Worm (Caenorhabditis elegans) whole organism, L4 larva: ENCODE results near the gene atl-1.

Experiments
- F10B5.3 ChIP-seq: sonication (generic microtip); optimal IDR thresholded peaks from 2 replicates; lab custom pipeline; 2016; ENCODE audit warnings: mild to moderate bottlenecking, missing genetic modification characterization, missing compliant biosample characterization
- F26F4.8 ChIP-seq: fragments of 200-800 bp; sonication (Bioruptor generic); conservative IDR thresholded peaks from 2 replicates; pipeline ENCODE4 v1.3.6; 2022; ENCODE audit warnings: missing genetic modification characterization, missing compliant biosample characterization
- F37D6.2 ChIP-seq: sonication (generic microtip); optimal IDR thresholded peaks from 2 replicates; lab custom pipeline; 2016; ENCODE audit warnings: mild to moderate bottlenecking, missing genetic modification characterization, missing compliant biosample characterization
- F49E8.2 ChIP-seq: sonication (generic microtip); optimal IDR thresholded peaks from 2 replicates; lab custom pipeline; 2016; ENCODE audit warnings: missing compliant biosample characterization, mild to moderate bottlenecking, missing genetic modification characterization, borderline replicate concordance
- T20F7.1 ChIP-seq: fragments of 200-800 bp; sonication (Bioruptor generic); optimal IDR thresholded peaks from 2 replicates; lab custom pipeline; 2018; ENCODE audit warnings: mild to moderate bottlenecking, missing genetic modification characterization, missing compliant biosample characterization
- Y105C5A.15 ChIP-seq: fragments of 200-800 bp; sonication (Bioruptor generic); IDR thresholded peaks from 2 replicates; pipeline ENCODE4 v1.3.6; 2022; ENCODE audit warnings: missing genetic modification characterization, missing compliant biosample characterization
- Y5F2A.4 ChIP-seq: fragments of 200-800 bp; sonication (Bioruptor generic); optimal IDR thresholded peaks from 2 replicates; lab custom pipeline; 2018; ENCODE audit warnings: mild to moderate bottlenecking, missing genetic modification characterization, missing compliant biosample characterization
- Y75B8A.6 ChIP-seq: fragments of 200-800 bp; sonication (Bioruptor generic); IDR thresholded peaks from 2 replicates; pipeline ENCODE4 v1.3.6; 2022; ENCODE audit warnings: missing genetic modification reagents, missing genetic modification characterization, missing compliant biosample characterization
- aha-1 ChIP-seq: fragments of 150-350 bp; peaks from one replicate; lab custom pipeline; 2014; ENCODE audit warnings: missing biosample characterization, missing genetic modification characterization
- aly-2 ChIP-seq: sonication (generic microtip); optimal IDR thresholded peaks from 2 replicates; lab custom pipeline; 2018; ENCODE audit warnings: missing biosample characterization, missing genetic modification characterization
- ama-1 ChIP-seq: fragments of 150-350 bp; optimal IDR thresholded peaks from 2 replicates; lab custom pipeline; 2014; ENCODE audit warnings: inconsistent platforms, mixed read lengths
- arid-1 ChIP-seq: fragments of 200-800 bp; sonication (Bioruptor generic); conservative IDR thresholded peaks from 2 replicates; pipeline ENCODE4 v1.3.6; 2022; ENCODE audit warnings: missing genetic modification reagents, missing genetic modification characterization, missing compliant biosample characterization
- attf-4 ChIP-seq: sonication (generic microtip); optimal IDR thresholded peaks from 3 replicates; lab custom pipeline; 2017; ENCODE audit warnings: missing biosample characterization, missing genetic modification characterization
- ceh-20 ChIP-seq: fragments of 200-800 bp; sonication (Bioruptor generic); IDR thresholded peaks from 2 replicates; pipeline ENCODE4 v1.3.6; 2022; ENCODE audit warnings: missing genetic modification reagents, missing genetic modification characterization, missing compliant biosample characterization
- ceh-28 ChIP-seq: fragments of 150-350 bp; optimal IDR thresholded peaks from 2 replicates; lab custom pipeline; 2014; ENCODE audit warnings: missing biosample characterization, missing genetic modification reagents, missing genetic modification characterization
- cey-2 ChIP-seq: sonication (generic microtip); optimal IDR thresholded peaks from 3 replicates; lab custom pipeline; 2017; ENCODE audit warnings: missing genetic modification characterization, mild to moderate bottlenecking, missing compliant biosample characterization, antibody characterized with exemption, borderline replicate concordance; ENCODE audit not compliant: insufficient read depth
- dpl-1 ChIP-seq: fragments of 150-350 bp; optimal IDR thresholded peaks from 2 replicates; lab custom pipeline; 2014; ENCODE audit warnings: missing biosample characterization, missing genetic modification reagents, missing genetic modification characterization
- duxl-1 ChIP-seq: sonication (generic microtip); optimal IDR thresholded peaks from 2 replicates; lab custom pipeline; 2016; ENCODE audit warnings: mild to moderate bottlenecking, missing genetic modification characterization, moderate library complexity, missing compliant biosample characterization; ENCODE audit not compliant: poor library complexity
- dve-1 ChIP-seq: sonication (generic microtip); optimal IDR thresholded peaks from 2 replicates; lab custom pipeline; 2017; ENCODE audit warnings: antibody characterized with exemption, mild to moderate bottlenecking, missing genetic modification characterization, missing compliant biosample characterization; ENCODE audit not compliant: insufficient read depth
- egl-43 ChIP-seq: fragments of 200-800 bp; sonication (Bioruptor generic); IDR thresholded peaks from 2 replicates; pipeline ENCODE4 v1.3.6; 2022; ENCODE audit warnings: missing genetic modification reagents, missing genetic modification characterization, missing compliant biosample characterization
- fkh-10 ChIP-seq: fragments of 150-350 bp; optimal IDR thresholded peaks from 2 replicates; lab custom pipeline; 2014; ENCODE audit warnings: missing biosample characterization, missing genetic modification reagents, missing genetic modification characterization
- fos-1 ChIP-seq: fragments of 150-350 bp; optimal IDR thresholded peaks from 2 replicates; lab custom pipeline; 2014; ENCODE audit warnings: missing biosample characterization, missing genetic modification characterization
- gei-8 ChIP-seq: fragments of 200-800 bp; sonication (Bioruptor generic); optimal IDR thresholded peaks from 2 replicates; lab custom pipeline; 2018; ENCODE audit warnings: mild to moderate bottlenecking, missing genetic modification characterization, missing compliant biosample characterization
- hlh-11 ChIP-seq: fragments of 200-800 bp; sonication (Bioruptor generic); optimal IDR thresholded peaks from 2 replicates; lab custom pipeline; 2018; ENCODE audit warnings: mild to moderate bottlenecking, missing genetic modification characterization, missing compliant biosample characterization
- hmg-1.1 ChIP-seq: fragments of 200-800 bp; sonication (Bioruptor generic); IDR thresholded peaks from 2 replicates; pipeline ENCODE4 v1.3.6; 2022; ENCODE audit warnings: missing genetic modification reagents, missing genetic modification characterization, missing compliant biosample characterization
- lin-15B ChIP-seq: fragments of 150-350 bp; sonication (generic microtip); optimal IDR thresholded peaks from 3 replicates; lab custom pipeline; 2014; ENCODE audit warnings: missing biosample characterization, missing genetic modification characterization
- lin-29 ChIP-seq: fragments of 200-800 bp; sonication (Bioruptor generic); IDR thresholded peaks from 2 replicates; pipeline ENCODE4 v1.3.6; 2022; ENCODE audit warnings: missing genetic modification reagents, missing genetic modification characterization, missing compliant biosample characterization
- lsy-2 ChIP-seq, 2 experiments: fragments of 150-350 bp in 1 of 2; sonication (generic microtip) in 1 of 2; optimal IDR thresholded peaks; 2 replicates each; lab custom pipeline; 2014 to 2017; ENCODE audit warnings: missing biosample characterization in 2 of 2, missing genetic modification characterization in 2 of 2
- madf-5 ChIP-seq, 2 experiments: fragments of 200-800 bp; sonication (Bioruptor generic); IDR thresholded peaks; 2 replicates each; pipeline ENCODE4 v1.3.6; 2022; ENCODE audit warnings: missing compliant biosample characterization in 2 of 2, missing genetic modification characterization in 2 of 2
- madf-9 ChIP-seq: fragments of 200-800 bp; sonication (Bioruptor generic); conservative IDR thresholded peaks from 2 replicates; pipeline ENCODE4 v1.3.6; 2022; ENCODE audit warnings: missing genetic modification reagents, missing genetic modification characterization, missing compliant biosample characterization
- mdt-29 ChIP-seq: fragments of 200-800 bp; sonication (Bioruptor generic); IDR thresholded peaks from 2 replicates; pipeline ENCODE4 v1.3.6; 2022; ENCODE audit warnings: missing genetic modification reagents, missing genetic modification characterization, missing compliant biosample characterization
- mep-1 ChIP-seq: fragments of 150-350 bp; sonication (generic microtip); optimal IDR thresholded peaks from 3 replicates; lab custom pipeline; 2014; ENCODE audit warnings: missing biosample characterization, missing genetic modification characterization
- nhr-102 ChIP-seq: sonication (generic microtip); optimal IDR thresholded peaks from 2 replicates; lab custom pipeline; 2016; ENCODE audit warnings: mild to moderate bottlenecking, missing genetic modification characterization, moderate library complexity, missing compliant biosample characterization
- nhr-25 ChIP-seq: sonication (generic microtip); optimal IDR thresholded peaks from 2 replicates; lab custom pipeline; 2017; ENCODE audit warnings: missing genetic modification characterization, mild to moderate bottlenecking, missing compliant biosample characterization, antibody characterized with exemption, moderate library complexity, borderline replicate concordance; ENCODE audit not compliant: insufficient read depth
- nhr-28 ChIP-seq: fragments of 150-350 bp; optimal IDR thresholded peaks from 2 replicates; lab custom pipeline; 2014; ENCODE audit warnings: missing biosample characterization, missing genetic modification characterization
- nhr-42 ChIP-seq: fragments of 200-800 bp; sonication (Bioruptor generic); IDR thresholded peaks from 2 replicates; pipeline ENCODE4 v1.3.6; 2022; ENCODE audit warnings: missing genetic modification characterization, missing compliant biosample characterization
- nhr-6 ChIP-seq: fragments of 150-350 bp; optimal IDR thresholded peaks from 2 replicates; lab custom pipeline; 2014; ENCODE audit warnings: missing biosample characterization, missing genetic modification characterization
- nhr-77 ChIP-seq: fragments of 150-350 bp; optimal IDR thresholded peaks from 2 replicates; lab custom pipeline; 2014; ENCODE audit warnings: missing biosample characterization, missing genetic modification characterization
- pha-4 ChIP-seq, 2 experiments: fragments of 150-350 bp in 1 of 2; fragments of 200-800 bp in 1 of 2; sonication (Bioruptor generic) in 1 of 2; IDR thresholded peaks in 1 of 2; optimal IDR thresholded peaks in 1 of 2; 2 replicates each; pipeline versions ENCODE4 v1.3.6 to Lab custom; 2014 to 2022; ENCODE audit warnings: missing genetic modification characterization in 2 of 2, missing genetic modification reagents in 2 of 2, missing biosample characterization in 1 of 2, missing compliant biosample characterization in 1 of 2
- php-3 ChIP-seq: fragments of 200-800 bp; sonication (Bioruptor generic); IDR thresholded peaks from 2 replicates; pipeline ENCODE4 v1.3.6; 2022; ENCODE audit warnings: missing genetic modification reagents, missing genetic modification characterization, missing compliant biosample characterization
- rbr-2 ChIP-seq: sonication (generic microtip); optimal IDR thresholded peaks from 2 replicates; lab custom pipeline; 2016; ENCODE audit warnings: missing genotype, missing genetic modification characterization, missing compliant biosample characterization
- sdz-12 ChIP-seq: fragments of 200-800 bp; sonication (Bioruptor generic); optimal IDR thresholded peaks from 2 replicates; lab custom pipeline; 2018; ENCODE audit warnings: mild to moderate bottlenecking, missing genetic modification characterization, missing compliant biosample characterization
- skn-1 ChIP-seq: fragments of 150-350 bp; optimal IDR thresholded peaks from 2 replicates; lab custom pipeline; 2014; ENCODE audit warnings: missing biosample characterization, missing genetic modification characterization
- snpc-1.2 ChIP-seq: fragments of 200-800 bp; sonication (Bioruptor generic); IDR thresholded peaks from 2 replicates; pipeline ENCODE4 v1.3.6; 2022; ENCODE audit warnings: missing genetic modification reagents, missing genetic modification characterization, missing compliant biosample characterization
- snpc-4 ChIP-seq: fragments of 150-350 bp; optimal IDR thresholded peaks from 2 replicates; lab custom pipeline; 2014; ENCODE audit warnings: missing biosample characterization, missing genetic modification characterization
- unc-130 ChIP-seq: sonication (generic microtip); optimal IDR thresholded peaks from 2 replicates; lab custom pipeline; 2016; ENCODE audit warnings: missing genetic modification reagents, missing genetic modification characterization, missing compliant biosample characterization
- vab-7 ChIP-seq: fragments of 200-800 bp; sonication (Bioruptor generic); IDR thresholded peaks from 2 replicates; pipeline ENCODE4 v1.3.6; 2022; ENCODE audit warnings: missing genetic modification reagents, missing genetic modification characterization, missing compliant biosample characterization
- zip-2 ChIP-seq: fragments of 150-350 bp; optimal IDR thresholded peaks from 2 replicates; lab custom pipeline; 2014; ENCODE audit warnings: missing biosample characterization, missing genetic modification characterization

Gene atl-1

DNA sequence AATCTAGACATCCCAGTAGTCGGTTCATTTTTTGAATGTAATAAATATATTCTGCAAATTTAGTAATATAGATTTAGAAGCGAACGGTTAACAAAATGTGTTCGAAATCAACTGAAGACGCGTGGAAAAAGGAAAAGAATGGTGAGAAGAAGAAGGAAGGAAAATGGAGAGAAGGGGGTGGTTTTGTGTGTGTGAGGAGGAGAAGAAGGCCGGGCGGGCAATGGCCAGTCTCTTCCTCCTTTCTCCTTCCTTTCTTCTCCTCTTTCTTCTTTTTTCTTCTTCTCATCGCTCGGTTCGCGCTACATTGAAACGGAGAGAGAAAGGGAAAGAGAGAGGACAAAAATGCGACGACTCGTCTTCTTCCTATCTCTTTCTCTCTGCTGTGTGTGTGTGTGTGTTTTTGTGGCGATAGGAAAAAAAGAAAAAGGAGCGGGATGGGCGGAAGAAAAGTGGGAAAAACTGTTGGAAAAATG lies 46.8 kb upstream of the atl-1 start, which contains the start of gene ztf-9 (continued):
- TF ChIP-seq snpc-4 (tag; lab: Kevin White, UChicago) (no peak), mep-1 (tag; lab: Kevin White, UChicago) (peak; percentile 71), nhr-77 (tag; lab: Kevin White, UChicago) (peak; percentile 64), egl-43 (GFP tag; lab: Robert Waterston, UW) (no peak), zip-2 (tag; lab: Kevin White, UChicago) (no peak), mdt-29 (GFP tag; lab: Robert Waterston, UW) (no peak), hlh-11 (tag; lab: Kevin White, UChicago) (peak; percentile 77), vab-7 (GFP tag; lab: Robert Waterston, UW) (no peak), madf-5 (GFP tag; IDR thresholded peaks at IDR 0.05; lab: Robert Waterston, UW) (no peak), Y75B8A.6 (GFP tag; lab: Robert Waterston, UW) (no peak), ceh-20 (GFP tag; lab: Robert Waterston, UW) (no peak), dve-1 (tag; lab: Kevin White, UChicago) (peak; percentile 50), ceh-28 (tag; lab: Kevin White, UChicago) (no peak), F10B5.3 (no peak), F37D6.2 (tag; lab: Kevin White, UChicago) (no peak), madf-9 (GFP tag; lab: Robert Waterston, UW) (no peak), aly-2 (tag; lab: Kevin White, UChicago) (no peak), Y5F2A.4 (no peak), skn-1 (tag; lab: Kevin White, UChicago) (no peak), pha-4 (GFP tag; IDR thresholded peaks at IDR 0.05; lab: Robert Waterston, UW) (peak; percentile 66; the same call in 1 of the 2 replicates), pha-4 (tag; optimal IDR thresholded peaks at IDR 0.05; lab: Kevin White, UChicago) (no peak), nhr-25 (tag; lab: Kevin White, UChicago) (peak; percentile 8), duxl-1 (tag; lab: Kevin White, UChicago) (no peak), gei-8 (GFP tag; lab: Kevin White, UChicago) (no peak), lin-29 (GFP tag; lab: Robert Waterston, UW) (no peak)

DNA sequence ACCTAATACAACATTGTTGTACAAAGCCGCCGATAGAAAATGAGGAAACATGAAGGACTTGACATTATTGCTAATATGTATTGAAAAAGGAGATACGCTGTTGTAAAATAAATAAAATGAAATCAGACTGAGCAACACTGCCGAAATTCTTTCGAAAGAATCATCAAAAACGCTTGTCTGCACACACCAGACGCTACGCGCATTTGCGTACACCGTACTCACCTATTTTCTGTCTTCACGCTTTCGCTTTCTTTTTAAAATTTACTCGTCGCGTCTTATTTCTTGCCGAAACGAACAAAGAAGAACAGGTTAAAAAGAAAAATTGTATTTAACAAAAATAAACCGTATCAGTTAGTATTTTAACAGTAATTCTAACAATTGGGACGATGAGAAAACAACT lies 45.3 kb upstream of the atl-1 start:
- TF ChIP-seq nhr-42 (GFP tag; lab: Robert Waterston, UW) = no peak
- TF ChIP-seq vab-7 (GFP tag; lab: Robert Waterston, UW) = no peak
- TF ChIP-seq sdz-12 = no peak
- TF ChIP-seq cey-2 (tag; lab: Kevin White, UChicago) = no peak
- no peak for TF ChIP-seq mep-1 (tag; lab: Kevin White, UChicago)
- no peak for TF ChIP-seq lin-29 (GFP tag; lab: Robert Waterston, UW)
- no peak for TF ChIP-seq unc-130 (GFP tag; lab: Kevin White, UChicago)
- TF ChIP-seq fos-1 (tag; lab: Kevin White, UChicago) = no peak
- no peak for TF ChIP-seq F37D6.2 (tag; lab: Kevin White, UChicago)
- TF ChIP-seq aha-1 = peak; percentile 97
- no peak for TF ChIP-seq Y75B8A.6 (GFP tag; lab: Robert Waterston, UW)
- no peak for TF ChIP-seq F26F4.8 (GFP tag; lab: Robert Waterston, UW)
- no peak for TF ChIP-seq skn-1 (tag; lab: Kevin White, UChicago)
- peak in 1 of 2 experiments; percentile 93 for TF ChIP-seq lsy-2 (tag; optimal IDR thresholded peaks at IDR 0.05; lab: Kevin White, UChicago)
- TF ChIP-seq nhr-6 = peak; percentile 56
- TF ChIP-seq attf-4 (tag; lab: Kevin White, UChicago) = no peak
- peak; percentile 51; the same call in 1 of the 2 replicates for TF ChIP-seq arid-1 (GFP tag; lab: Robert Waterston, UW)
- TF ChIP-seq F49E8.2 (tag; lab: Kevin White, UChicago) = no peak
- TF ChIP-seq dpl-1 (GFP tag; lab: Kevin White, UChicago) = peak; percentile 37
- no peak for TF ChIP-seq fkh-10
- no peak for TF ChIP-seq php-3 (GFP tag; lab: Robert Waterston, UW)
- no peak for TF ChIP-seq nhr-102 (tag; lab: Kevin White, UChicago)
- peak; percentile 6 for TF ChIP-seq T20F7.1 (GFP tag; lab: Kevin White, UChicago)
- no peak for TF ChIP-seq snpc-1.2 (GFP tag; lab: Robert Waterston, UW)
- 0 out of 2 replicates have a peak, but pooled peaks have one; percentile 36 for TF ChIP-seq hmg-1.1
- TF ChIP-seq mdt-29 (GFP tag; lab: Robert Waterston, UW) = no peak
- no peak for TF ChIP-seq rbr-2 (tag; lab: Kevin White, UChicago)
- TF ChIP-seq madf-9 (GFP tag; lab: Robert Waterston, UW) = no peak
- TF ChIP-seq Y105C5A.15 = no peak
- no peak for TF ChIP-seq lin-15B (tag; lab: Kevin White, UChicago)
- peak; percentile 39 for TF ChIP-seq ama-1 (lab: Kevin White, UChicago)
- TF ChIP-seq nhr-28 = peak; percentile 63
